Worm (Caenorhabditis elegans) whole organism, late embryonic: ENCODE data around the gene srz-13.

Experiments
- Y22D7AL.16 ChIP-seq: sonication (generic microtip); optimal IDR thresholded peaks from 2 replicates; lab custom pipeline; 2016; ENCODE audit warnings: missing genetic modification characterization, missing compliant biosample characterization
- ama-1 ChIP-seq: fragments of 150-350 bp; optimal IDR thresholded peaks from 2 replicates; lab custom pipeline; 2014
- nhr-11 ChIP-seq: fragments of 150-350 bp; optimal IDR thresholded peaks from 2 replicates; lab custom pipeline; 2014; ENCODE audit warnings: missing biosample characterization, missing genetic modification characterization
- unc-3 ChIP-seq, 2 experiments: fragments of 200-800 bp in 1 of 2; sonication (Bioruptor generic) in 1 of 2; sonication (generic microtip) in 1 of 2; conservative IDR thresholded peaks in 1 of 2; optimal IDR thresholded peaks in 1 of 2; 2 replicates each; pipeline versions ENCODE4 v1.3.6 to Lab custom; 2016 to 2022; ENCODE audit warnings: missing compliant biosample characterization in 2 of 2, missing genetic modification characterization in 2 of 2, missing genetic modification reagents in 1 of 2
- unc-42 ChIP-seq: sonication (generic microtip); optimal IDR thresholded peaks from 2 replicates; lab custom pipeline; 2016; ENCODE audit warnings: missing genotype, missing genetic modification characterization, missing compliant biosample characterization

ce11 chrV:16229896-16230295 lies 47.7 kb downstream of the srz-13 start, which contains the start of the genes F21H7.2 and F21H7.12:
- TF ChIP-seq nhr-11 = no peak
- TF ChIP-seq unc-3 (GFP tag; conservative IDR thresholded peaks at IDR 0.05; lab: Robert Waterston, UW) = no peak
- TF ChIP-seq unc-3 (tag; optimal IDR thresholded peaks at IDR 0.05; lab: Kevin White, UChicago) = no peak
- no peak for TF ChIP-seq ama-1
- no peak for TF ChIP-seq Y22D7AL.16 (tag; lab: Kevin White, UChicago)
- no peak for TF ChIP-seq unc-42 (tag; lab: Kevin White, UChicago)
